Worm (Caenorhabditis elegans) whole organism, mixed stage, embryonic: ENCODE measurements around the gene R11D1.13.

Source experiments
- hlh-1 ChIP-seq: fragments of 150-350 bp; optimal IDR thresholded peaks from 2 replicates; lab custom pipeline; 2014; ENCODE audit warnings: missing biosample characterization, missing genetic modification reagents, missing genetic modification characterization
- lsy-2 ChIP-seq: fragments of 150-350 bp; optimal IDR thresholded peaks from 2 replicates; lab custom pipeline; 2014; ENCODE audit warnings: missing biosample characterization, missing genetic modification characterization
- nhr-12 ChIP-seq: fragments of 150-350 bp; optimal IDR thresholded peaks from 2 replicates; lab custom pipeline; 2014; ENCODE audit warnings: missing biosample characterization, missing genetic modification characterization
- pha-4 ChIP-seq: fragments of 150-350 bp; optimal IDR thresholded peaks from 2 replicates; lab custom pipeline; 2018; ENCODE audit warnings: missing biosample characterization, missing genetic modification reagents, missing genetic modification characterization
- snpc-4 ChIP-seq: fragments of 150-350 bp; optimal IDR thresholded peaks from 2 replicates; lab custom pipeline; 2014; ENCODE audit warnings: missing biosample characterization, missing genetic modification characterization
- ztf-11 ChIP-seq: fragments of 150-350 bp; optimal IDR thresholded peaks from 2 replicates; lab custom pipeline; 2014; ENCODE audit warnings: missing biosample characterization, missing genetic modification characterization

ce11 chrV:12729220-12729619 is 2.3 kb downstream of the R11D1.13 start, which contains the start of gene R11D1.10:
- TF ChIP-seq nhr-12 (tag; lab: Kevin White, UChicago) (no peak), hlh-1 (tag; lab: Kevin White, UChicago) (no peak), snpc-4 (tag; lab: Kevin White, UChicago) (no peak), lsy-2 (no peak), ztf-11 (tag; lab: Kevin White, UChicago) (no peak), pha-4 (tag; lab: Kevin White, UChicago) (no peak)
